Worm (Caenorhabditis elegans) whole organism, midembryonic: Measurements from ENCODE around the gene C06A1.6.
A peak's percentile ranks its signal among the peaks of the same experiment; 100 is the strongest.

Source experiments
- T22C8.4 ChIP-seq: fragments of 200-800 bp; sonication (Bioruptor generic); IDR thresholded peaks from 2 replicates; pipeline ENCODE4 v1.3.6; 2022; ENCODE audit warnings: missing genetic modification characterization, missing compliant biosample characterization
- cog-1 ChIP-seq: sonication (generic microtip); optimal IDR thresholded peaks from 2 replicates; lab custom pipeline; 2016; ENCODE audit warnings: missing genetic modification characterization, missing compliant biosample characterization
- flt-1 ChIP-seq: fragments of 200-800 bp; sonication (Bioruptor generic); IDR thresholded peaks from 2 replicates; pipeline ENCODE4 v1.3.6; 2022; ENCODE audit warnings: missing genetic modification characterization, missing compliant biosample characterization
- klf-2 ChIP-seq: fragments of 200-800 bp; sonication (Bioruptor generic); conservative IDR thresholded peaks from 2 replicates; pipeline ENCODE4 v1.3.6; 2022; ENCODE audit warnings: missing genetic modification reagents, missing genetic modification characterization, missing compliant biosample characterization
- med-1 ChIP-seq: sonication (generic microtip); optimal IDR thresholded peaks from 2 replicates; lab custom pipeline; 2017; ENCODE audit warnings: missing genetic modification characterization, mild to moderate bottlenecking, missing compliant biosample characterization, antibody characterized with exemption, missing genetic modification reagents; ENCODE audit not compliant: insufficient read depth
- ref-1 ChIP-seq: fragments of 200-800 bp; sonication (Bioruptor generic); conservative IDR thresholded peaks from 2 replicates; pipeline ENCODE4 v1.3.6; 2022; ENCODE audit warnings: missing genetic modification reagents, missing genetic modification characterization, missing compliant biosample characterization
- tab-1 ChIP-seq: fragments of 200-800 bp; sonication (Bioruptor generic); IDR thresholded peaks from 2 replicates; pipeline ENCODE4 v1.3.6; 2022; ENCODE audit warnings: missing genetic modification characterization, missing compliant biosample characterization
- ztf-23 ChIP-seq: fragments of 200-800 bp; sonication (Bioruptor generic); IDR thresholded peaks from 2 replicates; pipeline ENCODE4 v1.3.6; 2022; ENCODE audit warnings: missing genetic modification reagents, missing genetic modification characterization, missing compliant biosample characterization
- ztf-29 ChIP-seq: fragments of 200-800 bp; sonication (Bioruptor generic); IDR thresholded peaks from 2 replicates; pipeline ENCODE4 v1.3.6; 2022; ENCODE audit warnings: missing genetic modification reagents, missing genetic modification characterization, missing compliant biosample characterization

Gene C06A1.6

DNA sequence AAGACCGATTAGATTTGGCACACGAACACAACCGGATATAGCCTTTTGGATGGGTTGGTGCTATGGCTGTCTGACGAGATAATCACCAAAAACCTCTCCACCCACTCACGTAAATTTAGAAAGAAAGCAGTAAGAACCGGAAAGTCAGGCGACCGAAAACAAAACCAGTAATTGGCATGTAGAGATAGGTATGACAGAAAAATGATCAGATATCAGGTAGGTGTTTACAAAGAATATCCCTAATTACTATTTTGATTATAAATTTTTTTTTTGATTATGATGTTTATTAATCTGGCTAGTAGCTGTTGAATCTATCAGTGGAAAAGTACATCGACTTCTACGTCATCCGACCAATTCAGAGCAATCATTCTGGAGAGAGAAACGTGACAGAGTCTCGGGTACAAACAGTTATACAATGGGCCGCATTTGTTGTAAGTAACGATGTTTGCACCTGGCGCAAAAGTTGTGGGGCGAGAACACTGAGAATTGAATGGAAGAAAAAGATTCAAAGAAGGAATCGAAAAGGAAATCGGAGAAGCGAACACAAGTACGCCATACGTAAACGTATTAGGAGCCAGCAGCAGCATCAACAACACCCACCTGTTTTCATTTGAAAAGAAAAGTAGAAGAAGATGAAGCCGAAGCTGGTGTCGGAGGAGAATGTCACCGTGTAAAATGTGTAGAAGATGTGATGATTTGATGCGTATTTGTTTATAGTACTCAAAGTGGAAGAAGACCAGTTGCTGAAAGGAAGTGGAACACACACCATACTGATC lies 13.4 kb downstream of the C06A1.6 start:
- TF ChIP-seq ref-1 (GFP tag; lab: Robert Waterston, UW) (no peak), flt-1 (GFP tag; lab: Robert Waterston, UW) (no peak), cog-1 (no peak), T22C8.4 (no peak), ztf-23 (GFP tag; lab: Robert Waterston, UW) (no peak), tab-1 (GFP tag; lab: Robert Waterston, UW) (no peak), med-1 (GFP tag; lab: Kevin White, UChicago) (no peak), klf-2 (GFP tag; lab: Robert Waterston, UW) (no peak), ztf-29 (no peak)

- no peak for TF ChIP-seq klf-2 (GFP tag; lab: Robert Waterston, UW)
Measured at ce11 chrII:10550173-10550572, 14.3 kb downstream of the C06A1.6 start.

ce11 chrII:10548778-10549671 lies 15.5 kb downstream of the C06A1.6 start:
- TF ChIP-seq tab-1 (GFP tag; lab: Robert Waterston, UW) (no peak), klf-2 (GFP tag; lab: Robert Waterston, UW) (no peak), ztf-29 (peak; percentile 85), ref-1 (GFP tag; lab: Robert Waterston, UW) (no peak), med-1 (GFP tag; lab: Kevin White, UChicago) (no peak), flt-1 (GFP tag; lab: Robert Waterston, UW) (peak; percentile 80), cog-1 (no peak), ztf-23 (GFP tag; lab: Robert Waterston, UW) (peak; percentile 71; the same call in 1 of the 2 replicates), T22C8.4 (no peak)

DNA sequence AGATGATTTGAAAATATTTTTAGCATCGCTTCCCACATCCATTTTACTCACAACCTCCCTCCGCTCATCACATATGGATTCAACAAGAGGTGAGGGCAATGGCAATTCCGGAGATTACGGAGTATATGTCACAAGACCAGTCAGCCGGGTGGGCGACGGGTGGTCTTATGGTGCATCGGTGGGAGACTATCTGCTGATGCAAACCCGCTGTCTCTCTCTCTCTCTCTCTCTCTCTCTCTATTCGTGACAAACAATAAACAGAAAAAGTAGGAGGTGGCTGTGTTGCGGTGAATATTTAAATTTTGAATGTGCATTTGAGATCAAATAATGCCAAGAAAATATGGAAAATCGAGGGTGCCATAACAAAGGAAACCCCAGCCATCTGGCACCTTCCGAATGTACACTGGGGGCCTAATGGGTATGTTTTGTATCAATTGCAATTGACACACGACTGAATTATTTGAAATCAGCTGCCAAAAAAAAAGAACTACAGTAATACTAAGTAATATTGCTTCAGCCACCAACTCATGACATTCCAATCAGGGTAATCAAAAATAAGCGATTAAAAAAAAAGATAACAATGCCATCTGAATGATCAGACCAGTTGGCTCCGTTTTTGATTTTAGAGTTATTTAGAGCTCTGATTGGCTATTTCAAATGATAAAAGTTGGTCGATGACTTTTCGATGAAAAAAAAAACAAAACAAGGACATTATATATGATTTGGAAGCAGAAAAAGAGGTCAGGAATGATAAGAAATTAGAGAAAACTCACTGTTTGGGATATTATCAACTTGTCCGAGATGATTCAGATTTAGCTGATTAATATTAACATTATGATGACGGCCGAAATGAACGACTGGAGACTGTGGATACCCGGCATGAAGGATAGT lies 16.4 kb downstream of the C06A1.6 start:
- peak; percentile 45; the same call in 1 of the 2 replicates for TF ChIP-seq flt-1 (GFP tag; lab: Robert Waterston, UW)
- no peak for TF ChIP-seq klf-2 (GFP tag; lab: Robert Waterston, UW)

ce11 chrII:10547311-10547710 lies 17.2 kb downstream of the C06A1.6 start:
- peak; percentile 61; the same call in 1 of the 2 replicates for TF ChIP-seq flt-1 (GFP tag; lab: Robert Waterston, UW)
- no peak for TF ChIP-seq ref-1 (GFP tag; lab: Robert Waterston, UW)

- no peak for TF ChIP-seq ztf-23 (GFP tag; lab: Robert Waterston, UW)
- no peak for TF ChIP-seq ref-1 (GFP tag; lab: Robert Waterston, UW)
- no peak for TF ChIP-seq klf-2 (GFP tag; lab: Robert Waterston, UW)
- TF ChIP-seq cog-1, result no peak
- TF ChIP-seq tab-1 (GFP tag; lab: Robert Waterston, UW), result no peak
- TF ChIP-seq flt-1 (GFP tag; lab: Robert Waterston, UW), result no peak
- TF ChIP-seq T22C8.4, result no peak
- TF ChIP-seq med-1 (GFP tag; lab: Kevin White, UChicago), result no peak
- no peak for TF ChIP-seq ztf-29
Measured at ce11 chrII:10546784-10547087, 17.7 kb downstream of the C06A1.6 start.

DNA sequence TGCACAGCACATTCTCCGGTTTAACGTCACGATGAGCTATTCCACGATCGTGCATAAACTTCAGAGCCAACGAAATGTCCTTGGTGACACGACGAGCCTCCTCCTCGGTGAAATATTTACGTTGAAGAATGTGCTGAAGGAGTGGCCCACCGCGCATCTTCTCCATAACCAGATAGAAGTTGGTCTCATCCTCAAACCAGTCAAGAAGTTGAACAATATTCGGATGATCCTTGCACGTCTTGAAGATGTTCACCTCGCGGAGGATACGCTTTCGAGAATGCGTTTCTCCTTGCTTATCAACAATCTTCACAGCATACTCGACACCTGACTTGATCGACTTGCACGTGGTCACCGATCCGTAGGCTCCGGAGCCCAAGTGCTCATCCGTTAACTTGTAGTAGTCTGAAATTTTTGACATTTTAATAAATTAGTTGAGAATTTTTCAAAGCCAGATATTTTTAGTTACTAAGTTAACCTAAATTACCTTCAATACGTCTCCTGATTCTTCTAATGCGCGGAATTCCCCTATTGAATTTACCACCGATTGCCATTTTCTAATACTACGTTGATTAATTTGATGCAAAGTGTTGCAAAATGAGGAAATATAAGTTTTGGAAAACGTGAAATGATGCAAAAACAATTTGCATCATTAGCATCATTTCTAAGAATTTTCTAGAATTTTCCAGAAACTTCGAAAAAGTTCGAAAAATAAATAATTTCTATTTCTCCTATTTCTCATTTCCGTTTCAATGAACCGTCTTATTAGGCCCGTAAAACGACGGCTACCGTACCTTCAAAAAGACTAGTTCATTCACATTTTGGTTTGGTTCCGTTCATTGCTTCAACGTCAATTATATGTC lies 18.3 kb downstream of the C06A1.6 start:
- TF ChIP-seq ref-1 (GFP tag; lab: Robert Waterston, UW) (no peak), ztf-23 (GFP tag; lab: Robert Waterston, UW) (no peak), klf-2 (GFP tag; lab: Robert Waterston, UW) (no peak), ztf-29 (no peak), tab-1 (GFP tag; lab: Robert Waterston, UW) (no peak), T22C8.4 (no peak), med-1 (GFP tag; lab: Kevin White, UChicago) (no peak), cog-1 (no peak), flt-1 (GFP tag; lab: Robert Waterston, UW) (no peak)

ce11 chrII:10545213-10545612 lies 19.3 kb downstream of the C06A1.6 start:
- TF ChIP-seq tab-1 (GFP tag; lab: Robert Waterston, UW) (no peak), ref-1 (GFP tag; lab: Robert Waterston, UW) (0 out of 2 replicates have a peak, but pooled peaks have one; percentile 12), cog-1 (no peak), T22C8.4 (no peak), flt-1 (GFP tag; lab: Robert Waterston, UW) (peak; percentile 73), klf-2 (GFP tag; lab: Robert Waterston, UW) (no peak)
